Worm (Caenorhabditis elegans) whole organism, late embryonic: ENCODE data around the gene Y51B9A.5.

Experiments used
- C38D4.7 ChIP-seq: fragments of 200-800 bp; sonication (Bioruptor generic); optimal IDR thresholded peaks from 2 replicates; lab custom pipeline; 2018; ENCODE audit warnings: mild to moderate bottlenecking, missing genetic modification characterization, moderate library complexity, missing compliant biosample characterization
- K02D7.2 ChIP-seq: sonication (generic microtip); optimal IDR thresholded peaks from 2 replicates; lab custom pipeline; 2017; ENCODE audit warnings: mild to moderate bottlenecking, missing genetic modification characterization, missing compliant biosample characterization
- T23F11.4 ChIP-seq: fragments of 200-800 bp; sonication (Bioruptor generic); optimal IDR thresholded peaks from 2 replicates; lab custom pipeline; 2018; ENCODE audit warnings: mild to moderate bottlenecking, missing genetic modification characterization, missing compliant biosample characterization
- ama-1 ChIP-seq: fragments of 150-350 bp; optimal IDR thresholded peaks from 2 replicates; lab custom pipeline; 2014
- ceh-19 ChIP-seq: fragments of 200-800 bp; sonication (Bioruptor generic); optimal IDR thresholded peaks from 2 replicates; lab custom pipeline; 2018; ENCODE audit warnings: mild to moderate bottlenecking, missing genetic modification characterization, missing compliant biosample characterization
- ceh-24 ChIP-seq: sonication (generic microtip); optimal IDR thresholded peaks from 2 replicates; lab custom pipeline; 2016; ENCODE audit warnings: mild to moderate bottlenecking, missing genetic modification characterization, missing compliant biosample characterization
- ceh-30 ChIP-seq: fragments of 150-350 bp; optimal IDR thresholded peaks from 2 replicates; lab custom pipeline; 2014; ENCODE audit warnings: missing biosample characterization, missing genetic modification characterization
- ceh-31 ChIP-seq: sonication (generic microtip); optimal IDR thresholded peaks from 2 replicates; lab custom pipeline; 2016; ENCODE audit warnings: missing genetic modification characterization, missing compliant biosample characterization
- ceh-34 ChIP-seq: sonication (generic microtip); optimal IDR thresholded peaks from 2 replicates; lab custom pipeline; 2016; ENCODE audit warnings: mild to moderate bottlenecking, missing genetic modification characterization, missing compliant biosample characterization
- ceh-45 ChIP-seq: fragments of 200-800 bp; sonication (Bioruptor generic); IDR thresholded peaks from 2 replicates; pipeline ENCODE4 v1.3.6; 2022; ENCODE audit warnings: missing genetic modification reagents, missing genetic modification characterization, missing compliant biosample characterization
- ceh-48 ChIP-seq: sonication (generic microtip); optimal IDR thresholded peaks from 2 replicates; lab custom pipeline; 2016; ENCODE audit warnings: missing genetic modification characterization, inconsistent platforms, missing compliant biosample characterization
- ceh-6 ChIP-seq: fragments of 200-800 bp; sonication (Bioruptor generic); optimal IDR thresholded peaks from 2 replicates; lab custom pipeline; 2018; ENCODE audit warnings: mild to moderate bottlenecking, missing genetic modification characterization, missing compliant biosample characterization
- ceh-9 ChIP-seq: sonication (generic microtip); optimal IDR thresholded peaks from 2 replicates; lab custom pipeline; 2016; ENCODE audit warnings: mild to moderate bottlenecking, missing genetic modification characterization, inconsistent platforms, missing compliant biosample characterization
- dmd-4 ChIP-seq: sonication (generic microtip); optimal IDR thresholded peaks from 2 replicates; lab custom pipeline; 2016; ENCODE audit warnings: borderline replicate concordance, missing genetic modification characterization, missing compliant biosample characterization
- dve-1 ChIP-seq: sonication (generic microtip); optimal IDR thresholded peaks from 2 replicates; lab custom pipeline; 2017; ENCODE audit warnings: antibody characterized with exemption, mild to moderate bottlenecking, missing genetic modification characterization, missing compliant biosample characterization
- elt-2 ChIP-seq: sonication (generic microtip); optimal IDR thresholded peaks from 2 replicates; lab custom pipeline; 2016; ENCODE audit warnings: missing genetic modification reagents, missing genetic modification characterization, missing compliant biosample characterization
- ets-4 ChIP-seq: sonication (generic microtip); optimal IDR thresholded peaks from 2 replicates; lab custom pipeline; 2016; ENCODE audit warnings: missing genetic modification characterization, missing compliant biosample characterization
- fax-1 ChIP-seq: sonication (generic microtip); optimal IDR thresholded peaks from 2 replicates; lab custom pipeline; 2016; ENCODE audit warnings: missing genotype, missing genetic modification characterization, missing compliant biosample characterization
- fkh-6 ChIP-seq: sonication (generic microtip); optimal IDR thresholded peaks from 2 replicates; lab custom pipeline; 2016; ENCODE audit warnings: missing genetic modification characterization, missing compliant biosample characterization
- hlh-15 ChIP-seq: sonication (generic microtip); optimal IDR thresholded peaks from 2 replicates; lab custom pipeline; 2016; ENCODE audit warnings: missing genetic modification characterization, missing compliant biosample characterization
- hlh-30 ChIP-seq: sonication (generic microtip); optimal IDR thresholded peaks from 2 replicates; lab custom pipeline; 2017; ENCODE audit warnings: antibody characterized with exemption, missing genetic modification characterization, missing compliant biosample characterization; ENCODE audit not compliant: insufficient read depth
- hlh-6 ChIP-seq: sonication (generic microtip); optimal IDR thresholded peaks from 2 replicates; lab custom pipeline; 2016; ENCODE audit warnings: missing genotype, missing genetic modification characterization, missing compliant biosample characterization
- lin-11 ChIP-seq: fragments of 200-800 bp; sonication (Bioruptor generic); optimal IDR thresholded peaks from 2 replicates; lab custom pipeline; 2018; ENCODE audit warnings: mild to moderate bottlenecking, missing genetic modification characterization, missing compliant biosample characterization
- madf-2 ChIP-seq: sonication (generic microtip); optimal IDR thresholded peaks from 2 replicates; lab custom pipeline; 2017; ENCODE audit warnings: missing genetic modification characterization, missing compliant biosample characterization
- mec-3 ChIP-seq: sonication (generic microtip); optimal IDR thresholded peaks from 2 replicates; lab custom pipeline; 2016; ENCODE audit warnings: borderline replicate concordance, missing genetic modification characterization, missing compliant biosample characterization
- nhr-11 ChIP-seq: fragments of 150-350 bp; optimal IDR thresholded peaks from 2 replicates; lab custom pipeline; 2014; ENCODE audit warnings: missing biosample characterization, missing genetic modification characterization
- nhr-232 ChIP-seq: sonication (generic microtip); optimal IDR thresholded peaks from 2 replicates; lab custom pipeline; 2016; ENCODE audit warnings: missing genetic modification characterization, missing compliant biosample characterization
- npax-4 ChIP-seq: sonication (generic microtip); optimal IDR thresholded peaks from 2 replicates; lab custom pipeline; 2016; ENCODE audit warnings: missing genetic modification characterization, missing compliant biosample characterization
- odd-2 ChIP-seq: sonication (generic microtip); optimal IDR thresholded peaks from 2 replicates; lab custom pipeline; 2017; ENCODE audit warnings: antibody characterized with exemption, mild to moderate bottlenecking, missing genetic modification characterization, missing compliant biosample characterization
- pag-3 ChIP-seq: sonication (generic microtip); optimal IDR thresholded peaks from 2 replicates; lab custom pipeline; 2016; ENCODE audit warnings: missing compliant biosample characterization, missing genetic modification characterization, borderline replicate concordance
- pqm-1 ChIP-seq: sonication (generic microtip); optimal IDR thresholded peaks from 2 replicates; lab custom pipeline; 2016; ENCODE audit warnings: missing genetic modification characterization, missing compliant biosample characterization
- ref-2 ChIP-seq: sonication (generic microtip); optimal IDR thresholded peaks from 2 replicates; lab custom pipeline; 2016; ENCODE audit warnings: missing genetic modification characterization, missing compliant biosample characterization
- sdc-2 ChIP-seq: sonication (generic microtip); optimal IDR thresholded peaks from 2 replicates; lab custom pipeline; 2016; ENCODE audit warnings: missing genotype, missing genetic modification characterization, missing compliant biosample characterization
- sox-4 ChIP-seq: sonication (generic microtip); optimal IDR thresholded peaks from 2 replicates; lab custom pipeline; 2017; ENCODE audit warnings: mild to moderate bottlenecking, missing genetic modification characterization, inconsistent platforms, missing compliant biosample characterization
- syd-9 ChIP-seq: sonication (generic microtip); optimal IDR thresholded peaks from 2 replicates; lab custom pipeline; 2016; ENCODE audit warnings: mild to moderate bottlenecking, missing genetic modification characterization, moderate library complexity, missing compliant biosample characterization
- tbx-7 ChIP-seq: sonication (generic microtip); optimal IDR thresholded peaks from 2 replicates; lab custom pipeline; 2016; ENCODE audit warnings: missing genotype, missing genetic modification characterization, missing compliant biosample characterization
- unc-42 ChIP-seq: sonication (generic microtip); optimal IDR thresholded peaks from 2 replicates; lab custom pipeline; 2016; ENCODE audit warnings: missing genotype, missing genetic modification characterization, missing compliant biosample characterization
- unc-86 ChIP-seq: sonication (generic microtip); optimal IDR thresholded peaks from 2 replicates; lab custom pipeline; 2016; ENCODE audit warnings: missing genetic modification characterization, missing compliant biosample characterization
- zip-5 ChIP-seq: sonication (generic microtip); optimal IDR thresholded peaks from 2 replicates; lab custom pipeline; 2016; ENCODE audit warnings: missing genetic modification characterization, missing compliant biosample characterization

The Y51B9A.5 gene

ce11 chrII:9436009-9436408 lies 32.1 kb downstream of the Y51B9A.5 start, which contains the start of gene kin-16:
TSS of gene kin-16 (minus strand) at chrII:9436109.
- TF ChIP-seq tbx-7 (no peak), nhr-11 (tag; lab: Kevin White, UChicago) (no peak), dve-1 (no peak), elt-2 (tag; lab: Kevin White, UChicago) (no peak), dmd-4 (tag; lab: Kevin White, UChicago) (no peak), ceh-19 (GFP tag; lab: Kevin White, UChicago) (no peak), nhr-232 (tag; lab: Kevin White, UChicago) (no peak), hlh-15 (tag; lab: Kevin White, UChicago) (no peak), C38D4.7 (no peak)

- no peak for TF ChIP-seq madf-2 (tag; lab: Kevin White, UChicago)
- TF ChIP-seq tbx-7 = no peak
- no peak for TF ChIP-seq sdc-2 (tag; lab: Kevin White, UChicago)
- no peak for TF ChIP-seq fax-1
- no peak for TF ChIP-seq npax-4 (tag; lab: Kevin White, UChicago)
- TF ChIP-seq ceh-24 (tag; lab: Kevin White, UChicago) = no peak
- TF ChIP-seq zip-5 (tag; lab: Kevin White, UChicago) = no peak
- TF ChIP-seq dmd-4 (tag; lab: Kevin White, UChicago) = no peak
- no peak for TF ChIP-seq pag-3 (tag; lab: Kevin White, UChicago)
- TF ChIP-seq ceh-9 (tag; lab: Kevin White, UChicago) = no peak
- TF ChIP-seq unc-42 (tag; lab: Kevin White, UChicago) = no peak
- no peak for TF ChIP-seq ref-2 (tag; lab: Kevin White, UChicago)
- no peak for TF ChIP-seq T23F11.4 (GFP tag; lab: Kevin White, UChicago)
- no peak for TF ChIP-seq dve-1
- TF ChIP-seq ceh-6 = no peak
- TF ChIP-seq ceh-34 (tag; lab: Kevin White, UChicago) = no peak
- no peak for TF ChIP-seq pqm-1 (tag; lab: Kevin White, UChicago)
- no peak for TF ChIP-seq ceh-48 (tag; lab: Kevin White, UChicago)
Measured at ce11 chrII:9438227-9438626, 34.3 kb downstream of the Y51B9A.5 start, which contains the start of gene chil-13. TSS of gene chil-13 (minus strand) at chrII:9438327.

ce11 chrII:9438853-9439252 lies 34.9 kb downstream of the Y51B9A.5 start:
- TF ChIP-seq ceh-31 = no peak
- TF ChIP-seq ceh-19 (GFP tag; lab: Kevin White, UChicago) = no peak
- no peak for TF ChIP-seq odd-2
- TF ChIP-seq lin-11 = no peak

- TF ChIP-seq ceh-30 (tag; lab: Kevin White, UChicago) (no peak), sox-4 (tag; lab: Kevin White, UChicago) (no peak), hlh-6 (tag; lab: Kevin White, UChicago) (no peak), hlh-30 (tag; lab: Kevin White, UChicago) (no peak), C38D4.7 (no peak), K02D7.2 (tag; lab: Kevin White, UChicago) (no peak), unc-86 (no peak), unc-42 (tag; lab: Kevin White, UChicago) (no peak), ets-4 (tag; lab: Kevin White, UChicago) (no peak), madf-2 (tag; lab: Kevin White, UChicago) (no peak), nhr-232 (tag; lab: Kevin White, UChicago) (no peak), hlh-15 (tag; lab: Kevin White, UChicago) (no peak), ceh-45 (GFP tag; lab: Robert Waterston, UW) (no peak), ceh-48 (tag; lab: Kevin White, UChicago) (no peak), syd-9 (tag; lab: Kevin White, UChicago) (no peak), ama-1 (lab: Kevin White, UChicago) (no peak), mec-3 (tag; lab: Kevin White, UChicago) (no peak), fkh-6 (tag; lab: Kevin White, UChicago) (no peak)
Measured at ce11 chrII:9440060-9440459, 36.1 kb downstream of the Y51B9A.5 start, which contains the start of gene chil-17. TSS of gene chil-17 (minus strand) at chrII:9440160.
